Worm (Caenorhabditis elegans) whole organism, young adult: ENCODE data around the gene T06E4.5.
A peak's percentile ranks its signal among the peaks of the same experiment; 100 is the strongest.

Experiments used
- D2030.7 ChIP-seq: fragments of 200-800 bp; sonication (Bioruptor generic); IDR thresholded peaks from 2 replicates; pipeline ENCODE4 v1.3.6; 2022; ENCODE audit warnings: missing genetic modification reagents, missing genetic modification characterization, missing compliant biosample characterization
- F10E7.11 ChIP-seq: sonication (generic microtip); optimal IDR thresholded peaks from 2 replicates; lab custom pipeline; 2017; ENCODE audit warnings: mild to moderate bottlenecking, missing genetic modification characterization, moderate library complexity, missing compliant biosample characterization
- F33H1.4 ChIP-seq: fragments of 200-800 bp; sonication (Bioruptor generic); IDR thresholded peaks from 2 replicates; pipeline ENCODE4 v1.3.6; 2022; ENCODE audit warnings: missing genetic modification reagents, missing genetic modification characterization, missing compliant biosample characterization
- F37B4.10 ChIP-seq: fragments of 200-800 bp; sonication (Bioruptor generic); IDR thresholded peaks from 2 replicates; pipeline ENCODE4 v1.3.6; 2022; ENCODE audit warnings: missing genetic modification characterization, missing compliant biosample characterization
- F39B2.1 ChIP-seq: fragments of 200-800 bp; sonication (Bioruptor generic); IDR thresholded peaks from 2 replicates; pipeline ENCODE4 v1.3.6; 2022; ENCODE audit warnings: missing genetic modification reagents, missing genetic modification characterization, missing compliant biosample characterization
- F49E8.2 ChIP-seq: sonication (generic microtip); optimal IDR thresholded peaks from 3 replicates; lab custom pipeline; 2017; ENCODE audit warnings: missing genetic modification characterization, mild to moderate bottlenecking, missing compliant biosample characterization, antibody characterized with exemption, moderate library complexity; ENCODE audit not compliant: insufficient read depth
- F57A8.1 ChIP-seq: fragments of 200-800 bp; sonication (Bioruptor generic); optimal IDR thresholded peaks from 2 replicates; lab custom pipeline; 2018; ENCODE audit warnings: mild to moderate bottlenecking, missing genetic modification characterization, moderate library complexity, missing compliant biosample characterization
- T26A5.8 ChIP-seq: sonication (generic microtip); optimal IDR thresholded peaks from 2 replicates; lab custom pipeline; 2016; ENCODE audit warnings: missing genetic modification characterization, missing compliant biosample characterization
- Y56A3A.18 ChIP-seq: fragments of 200-800 bp; sonication (Bioruptor generic); IDR thresholded peaks from 2 replicates; pipeline ENCODE4 v1.3.6; 2022; ENCODE audit warnings: missing genetic modification reagents, missing genetic modification characterization, missing compliant biosample characterization
- Y95B8A.8 ChIP-seq: fragments of 200-800 bp; sonication (Bioruptor generic); IDR thresholded peaks from 2 replicates; pipeline ENCODE4 v1.3.6; 2022; ENCODE audit warnings: missing genetic modification reagents, missing genetic modification characterization, missing compliant biosample characterization
- atf-7 ChIP-seq: sonication (generic microtip); optimal IDR thresholded peaks from 2 replicates; lab custom pipeline; 2017; ENCODE audit warnings: mild to moderate bottlenecking, missing genetic modification characterization, missing compliant biosample characterization
- attf-6 ChIP-seq: fragments of 200-800 bp; sonication (Bioruptor generic); IDR thresholded peaks from 2 replicates; pipeline ENCODE4 v1.3.6; 2022; ENCODE audit warnings: missing genetic modification reagents, missing genetic modification characterization, missing compliant biosample characterization
- bed-2 ChIP-seq: fragments of 200-800 bp; sonication (Bioruptor generic); IDR thresholded peaks from 2 replicates; pipeline ENCODE4 v1.3.6; 2022; ENCODE audit warnings: missing genetic modification reagents, missing genetic modification characterization, missing compliant biosample characterization
- ceh-40 ChIP-seq: fragments of 200-800 bp; sonication (Bioruptor generic); IDR thresholded peaks from 2 replicates; pipeline ENCODE4 v1.3.6; 2022; ENCODE audit warnings: missing genetic modification characterization, missing compliant biosample characterization
- ceh-58 ChIP-seq: fragments of 200-800 bp; sonication (Bioruptor generic); IDR thresholded peaks from 2 replicates; pipeline ENCODE4 v1.3.6; 2022; ENCODE audit warnings: missing genetic modification characterization, missing compliant biosample characterization
- dpl-1 ChIP-seq: fragments of 150-350 bp; optimal IDR thresholded peaks from 2 replicates; lab custom pipeline; 2014; ENCODE audit warnings: missing biosample characterization, missing genetic modification reagents, missing genetic modification characterization
- efl-1 ChIP-seq: fragments of 150-350 bp; optimal IDR thresholded peaks from 2 replicates; lab custom pipeline; 2014; ENCODE audit warnings: missing biosample characterization, missing genetic modification reagents, missing genetic modification characterization
- egrh-3 ChIP-seq: fragments of 200-800 bp; sonication (Bioruptor generic); IDR thresholded peaks from 2 replicates; pipeline ENCODE4 v1.3.6; 2022; ENCODE audit warnings: missing genetic modification reagents, missing genetic modification characterization, missing compliant biosample characterization
- gei-17 ChIP-seq: fragments of 200-800 bp; sonication (Bioruptor generic); optimal IDR thresholded peaks from 2 replicates; lab custom pipeline; 2018; ENCODE audit warnings: mild to moderate bottlenecking, missing genetic modification characterization, missing compliant biosample characterization
- him-1 ChIP-seq: sonication (generic microtip); optimal IDR thresholded peaks from 2 replicates; lab custom pipeline; 2016; ENCODE audit warnings: missing genotype, missing genetic modification reagents, missing genetic modification characterization, missing compliant biosample characterization
- hlh-26 ChIP-seq: fragments of 200-800 bp; sonication (Bioruptor generic); conservative IDR thresholded peaks from 2 replicates; pipeline ENCODE4 v1.3.6; 2022; ENCODE audit warnings: missing genetic modification reagents, missing genetic modification characterization, missing compliant biosample characterization
- hmg-1.2 ChIP-seq: fragments of 200-800 bp; sonication (Bioruptor generic); IDR thresholded peaks from 2 replicates; pipeline ENCODE4 v1.3.6; 2022; ENCODE audit warnings: missing genetic modification reagents, missing genetic modification characterization, missing compliant biosample characterization
- lin-26 ChIP-seq: fragments of 200-800 bp; sonication (Bioruptor generic); IDR thresholded peaks from 2 replicates; pipeline ENCODE4 v1.3.6; 2022; ENCODE audit warnings: missing genetic modification reagents, missing genetic modification characterization, missing compliant biosample characterization
- lin-35 ChIP-seq, 3 experiments: fragments of 150-350 bp in 2 of 3; sonication (generic microtip) in 1 of 3; optimal IDR thresholded peaks; 2 replicates each; lab custom pipeline; 2014 to 2018; ENCODE audit warnings: missing biosample characterization in 3 of 3, missing genetic modification characterization in 3 of 3, missing genetic modification reagents in 3 of 3
- lin-54 ChIP-seq: fragments of 200-800 bp; sonication (Bioruptor generic); optimal IDR thresholded peaks from 2 replicates; lab custom pipeline; 2018; ENCODE audit warnings: mild to moderate bottlenecking, missing genetic modification characterization, missing compliant biosample characterization
- lsl-1 ChIP-seq: fragments of 200-800 bp; sonication (Bioruptor generic); optimal IDR thresholded peaks from 2 replicates; lab custom pipeline; 2018; ENCODE audit warnings: mild to moderate bottlenecking, missing genetic modification characterization, moderate library complexity, missing compliant biosample characterization
- madf-3 ChIP-seq: fragments of 200-800 bp; sonication (Bioruptor generic); IDR thresholded peaks from 2 replicates; pipeline ENCODE4 v1.3.6; 2022; ENCODE audit warnings: missing genetic modification reagents, missing genetic modification characterization, missing compliant biosample characterization
- madf-6 ChIP-seq: fragments of 200-800 bp; sonication (Bioruptor generic); IDR thresholded peaks from 2 replicates; pipeline ENCODE4 v1.3.6; 2022; ENCODE audit warnings: missing genetic modification reagents, missing genetic modification characterization, missing compliant biosample characterization
- madf-8 ChIP-seq: fragments of 200-800 bp; sonication (Bioruptor generic); conservative IDR thresholded peaks from 2 replicates; pipeline ENCODE4 v1.3.6; 2022; ENCODE audit warnings: missing genetic modification reagents, missing genetic modification characterization, missing compliant biosample characterization
- mel-28 ChIP-seq: sonication (generic microtip); optimal IDR thresholded peaks from 2 replicates; lab custom pipeline; 2016; ENCODE audit warnings: borderline replicate concordance, mild to moderate bottlenecking, missing genetic modification characterization, missing compliant biosample characterization
- nhr-90 ChIP-seq: sonication (generic microtip); optimal IDR thresholded peaks from 2 replicates; lab custom pipeline; 2016; ENCODE audit warnings: missing genotype, mild to moderate bottlenecking, missing genetic modification characterization, missing compliant biosample characterization
- pha-4 ChIP-seq: fragments of 150-350 bp; sonication (generic microtip); optimal IDR thresholded peaks from 2 replicates; lab custom pipeline; 2014; ENCODE audit warnings: missing biosample characterization, missing genetic modification reagents, missing genetic modification characterization
- rpc-1 ChIP-seq, 2 experiments: fragments of 150-350 bp in 1 of 2; sonication (generic microtip) in 1 of 2; optimal IDR thresholded peaks; 2 replicates each; lab custom pipeline; 2014 to 2018; ENCODE audit warnings: missing biosample characterization in 1 of 2, missing genetic modification characterization in 1 of 2, missing genetic modification reagents in 1 of 2, missing genotype in 1 of 2
- snpc-1.3 ChIP-seq: sonication (generic microtip); optimal IDR thresholded peaks from 2 replicates; lab custom pipeline; 2017; ENCODE audit warnings: missing genetic modification characterization, mild to moderate bottlenecking, missing compliant biosample characterization, antibody characterized with exemption, moderate library complexity, missing genotype, missing genetic modification reagents; ENCODE audit not compliant: insufficient read depth
- snpc-3.4 ChIP-seq: sonication (generic microtip); optimal IDR thresholded peaks from 2 replicates; lab custom pipeline; 2017; ENCODE audit warnings: missing genetic modification characterization, mild to moderate bottlenecking, missing compliant biosample characterization, antibody characterized with exemption, moderate library complexity, missing genotype, missing genetic modification reagents
- tbp1 ChIP-seq: fragments of 200-800 bp; sonication (Bioruptor generic); optimal IDR thresholded peaks from 2 replicates; lab custom pipeline; 2018; ENCODE audit warnings: mild to moderate bottlenecking, missing genetic modification characterization, missing compliant biosample characterization
- tbx-9 ChIP-seq: sonication (generic microtip); optimal IDR thresholded peaks from 2 replicates; lab custom pipeline; 2016; ENCODE audit warnings: borderline replicate concordance, missing genetic modification characterization, inconsistent platforms, missing compliant biosample characterization
- tlf-1 ChIP-seq: fragments of 200-800 bp; sonication (Bioruptor generic); optimal IDR thresholded peaks from 2 replicates; lab custom pipeline; 2018; ENCODE audit warnings: mild to moderate bottlenecking, missing genetic modification characterization, missing compliant biosample characterization
- xnd-1 ChIP-seq: sonication (generic microtip); optimal IDR thresholded peaks from 2 replicates; lab custom pipeline; 2016; ENCODE audit warnings: missing genotype, missing genetic modification reagents, missing genetic modification characterization, missing compliant biosample characterization
- zfh-2 ChIP-seq: fragments of 200-800 bp; sonication (Bioruptor generic); conservative IDR thresholded peaks from 2 replicates; pipeline ENCODE4 v1.3.6; 2022; ENCODE audit warnings: missing genetic modification reagents, missing genetic modification characterization, missing compliant biosample characterization
- zim-3 ChIP-seq: sonication (generic microtip); optimal IDR thresholded peaks from 2 replicates; lab custom pipeline; 2017; ENCODE audit warnings: mild to moderate bottlenecking, missing genetic modification characterization, moderate library complexity, missing compliant biosample characterization
- ztf-26 ChIP-seq: sonication (generic microtip); optimal IDR thresholded peaks from 2 replicates; lab custom pipeline; 2017; ENCODE audit warnings: missing genetic modification characterization, missing compliant biosample characterization
- ztf-28 ChIP-seq: fragments of 200-800 bp; sonication (Bioruptor generic); IDR thresholded peaks from 2 replicates; pipeline ENCODE4 v1.3.6; 2022; ENCODE audit warnings: missing genetic modification reagents, missing genetic modification characterization, missing compliant biosample characterization
- ztf-6 ChIP-seq: fragments of 200-800 bp; sonication (Bioruptor generic); IDR thresholded peaks from 2 replicates; pipeline ENCODE4 v1.3.6; 2022; ENCODE audit warnings: missing genetic modification reagents, missing genetic modification characterization, missing compliant biosample characterization

The T06E4.5 gene

DNA sequence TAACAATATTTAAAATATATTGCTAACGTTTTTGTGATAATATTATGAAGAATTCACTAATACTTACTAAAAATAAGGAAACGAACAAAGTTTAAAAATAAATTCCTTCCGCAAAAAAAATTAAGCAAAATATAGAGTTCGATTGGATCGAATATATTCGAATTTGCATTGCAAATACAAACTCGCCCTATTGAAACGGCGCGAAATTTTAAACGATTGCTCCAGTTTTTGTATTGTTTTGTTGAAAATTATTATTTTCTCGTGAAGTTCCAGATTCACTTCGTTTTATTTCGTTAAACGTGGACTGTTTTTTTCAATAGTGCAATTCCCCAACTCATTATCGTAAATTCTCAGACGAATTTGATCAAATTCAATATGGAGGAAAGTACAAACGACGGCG is 14.5 kb downstream of the T06E4.5 start, which contains the start of the genes atl-1 and hcp-2:
Gene atl-1, minus strand, starts transcription at position 89 of the 400 bp plus-strand sequence.
Gene hcp-2, plus strand, starts transcription at position 353 of the 400 bp plus-strand sequence.
- TF ChIP-seq lin-54 (GFP tag; lab: Kevin White, UChicago) (peak; percentile 3), attf-6 (GFP tag; lab: Robert Waterston, UW) (no peak), hmg-1.2 (GFP tag; lab: Robert Waterston, UW) (no peak), D2030.7 (GFP tag; lab: Robert Waterston, UW) (0 out of 2 replicates have a peak, but pooled peaks have one; percentile 14), snpc-1.3 (no peak), nhr-90 (no peak), snpc-3.4 (no peak), tbp1 (GFP tag; lab: Kevin White, UChicago) (no peak), F49E8.2 (tag; lab: Kevin White, UChicago) (no peak), Y56A3A.18 (GFP tag; lab: Robert Waterston, UW) (no peak), Y95B8A.8 (GFP tag; lab: Robert Waterston, UW) (no peak), efl-1 (peak; percentile 74), bed-2 (no peak), hlh-26 (no peak), ceh-40 (GFP tag; lab: Robert Waterston, UW) (no peak), pha-4 (no peak), ztf-26 (tag; lab: Kevin White, UChicago) (no peak), F33H1.4 (GFP tag; lab: Robert Waterston, UW) (no peak), F39B2.1 (GFP tag; lab: Robert Waterston, UW) (no peak), tlf-1 (GFP tag; lab: Kevin White, UChicago) (no peak), xnd-1 (no peak), ztf-6 (GFP tag; lab: Robert Waterston, UW) (no peak), ceh-58 (GFP tag; lab: Robert Waterston, UW) (no peak), gei-17 (no peak), him-1 (tag; lab: Kevin White, UChicago) (no peak), lsl-1 (GFP tag; lab: Kevin White, UChicago) (peak; percentile 26), egrh-3 (GFP tag; lab: Robert Waterston, UW) (no peak), atf-7 (tag; lab: Kevin White, UChicago) (no peak), zim-3 (tag; lab: Kevin White, UChicago) (no peak), T26A5.8 (tag; lab: Kevin White, UChicago) (no peak), F10E7.11 (tag; lab: Kevin White, UChicago) (no peak), F57A8.1 (GFP tag; lab: Kevin White, UChicago) (no peak), madf-3 (GFP tag; lab: Robert Waterston, UW) (no peak), rpc-1 (optimal IDR thresholded peaks at IDR 0.05; lab: Kevin White, UChicago) (no peak), rpc-1 (tag; optimal IDR thresholded peaks at IDR 0.05; lab: Kevin White, UChicago) (no peak), madf-8 (GFP tag; lab: Robert Waterston, UW) (no peak), tbx-9 (tag; lab: Kevin White, UChicago) (no peak), F37B4.10 (GFP tag; lab: Robert Waterston, UW) (no peak), mel-28 (no peak), madf-6 (peak; percentile 48; the same call in 1 of the 2 replicates), zfh-2 (GFP tag; lab: Robert Waterston, UW) (no peak), lin-35 (GFP tag; optimal IDR thresholded peaks at IDR 0.05; lab: Kevin White, UChicago) (no peak), dpl-1 (GFP tag; lab: Kevin White, UChicago) (peak; percentile 34), ztf-28 (GFP tag; lab: Robert Waterston, UW) (no peak), lin-26 (GFP tag; lab: Robert Waterston, UW) (no peak)
